Fruit fly (Drosophila melanogaster) whole organism, wandering third instar larva: Measurements from ENCODE around the gene CG18622.
"Not testable (repeated sequence)": the region's sequence is repeated elsewhere in the genome, so short reads cannot be mapped to it uniquely, and the experiment has no call there.

Experiments
- Dfd ChIP-seq: fragments of >200 bp; optimal IDR thresholded peaks from 2 replicates; lab custom pipeline; 2017; ENCODE audit warnings: missing biosample characterization, missing genetic modification characterization
- Mio ChIP-seq: sonication (Bioruptor generic); optimal IDR thresholded peaks from 2 replicates; lab custom pipeline; 2016; ENCODE audit warnings: missing biosample characterization, missing genetic modification characterization
- Myc ChIP-seq: fragments of >200 bp; optimal IDR thresholded peaks from 2 replicates; lab custom pipeline; 2017
- OdsH ChIP-seq: fragments of 200-800 bp; sonication (Bioruptor generic); optimal IDR thresholded peaks from 2 replicates; lab custom pipeline; 2016; ENCODE audit warnings: missing biosample characterization, mild to moderate bottlenecking, missing genetic modification characterization
- Sp1 ChIP-seq: fragments of 200-800 bp; sonication (Bioruptor generic); optimal IDR thresholded peaks from 3 replicates; lab custom pipeline; 2019; ENCODE audit warnings: missing biosample characterization, mild to moderate bottlenecking, missing genetic modification characterization, moderate library complexity
- br ChIP-seq: fragments of 200-800 bp; sonication (Bioruptor generic); optimal IDR thresholded peaks from 2 replicates; lab custom pipeline; 2016; ENCODE audit warnings: missing biosample characterization, missing genetic modification characterization
- brk ChIP-seq: fragments of 200-800 bp; sonication (Bioruptor generic); optimal IDR thresholded peaks from 2 replicates; lab custom pipeline; 2016; ENCODE audit warnings: missing biosample characterization, mild to moderate bottlenecking, missing genetic modification characterization
- dmrt93B ChIP-seq: fragments of 200-800 bp; sonication (Bioruptor generic); optimal IDR thresholded peaks from 2 replicates; lab custom pipeline; 2018; ENCODE audit warnings: missing biosample characterization, mild to moderate bottlenecking, missing genetic modification characterization
- dsf ChIP-seq: sonication (Bioruptor generic); optimal IDR thresholded peaks from 2 replicates; lab custom pipeline; 2016; ENCODE audit warnings: missing biosample characterization, missing genetic modification characterization, borderline replicate concordance
- fru ChIP-seq: fragments of 200-800 bp; sonication (Bioruptor generic); optimal IDR thresholded peaks from 3 replicates; lab custom pipeline; 2016; ENCODE audit warnings: missing biosample characterization, mild to moderate bottlenecking, missing genetic modification characterization
- lola ChIP-seq: fragments of >200 bp; optimal IDR thresholded peaks from 2 replicates; lab custom pipeline; 2017; ENCODE audit warnings: missing biosample characterization, missing genetic modification characterization
- pan ChIP-seq: fragments of >200 bp; optimal IDR thresholded peaks from 2 replicates; lab custom pipeline; 2017
- sv ChIP-seq: fragments of 200-800 bp; sonication (Bioruptor generic); optimal IDR thresholded peaks from 3 replicates; lab custom pipeline; 2016; ENCODE audit warnings: missing biosample characterization, missing genetic modification characterization
- tai ChIP-seq: sonication (Bioruptor generic); optimal IDR thresholded peaks from 2 replicates; lab custom pipeline; 2016; ENCODE audit warnings: missing biosample characterization, missing genetic modification characterization

- not testable (repeated sequence) for TF ChIP-seq Sp1 (GFP tag; lab: Kevin White, UChicago); tai (GFP tag; lab: Kevin White, UChicago); OdsH (GFP tag; lab: Kevin White, UChicago); br (GFP tag; lab: Kevin White, UChicago); pan; brk (GFP tag; lab: Kevin White, UChicago); lola; dmrt93B (GFP tag; lab: Kevin White, UChicago); dsf; Dfd (GFP tag; lab: Kevin White, UChicago); Mio; fru (GFP tag; lab: Kevin White, UChicago); Myc (lab: Kevin White, UChicago); sv
Observed at dm6 chr3R:16988514-16988913, 982 bp upstream of the CG18622 start, which contains the start of gene MESK4.
